Worm (Caenorhabditis elegans): Measurements from ENCODE around the gene nduf-2.2.

The nduf-2.2 gene

DNA sequence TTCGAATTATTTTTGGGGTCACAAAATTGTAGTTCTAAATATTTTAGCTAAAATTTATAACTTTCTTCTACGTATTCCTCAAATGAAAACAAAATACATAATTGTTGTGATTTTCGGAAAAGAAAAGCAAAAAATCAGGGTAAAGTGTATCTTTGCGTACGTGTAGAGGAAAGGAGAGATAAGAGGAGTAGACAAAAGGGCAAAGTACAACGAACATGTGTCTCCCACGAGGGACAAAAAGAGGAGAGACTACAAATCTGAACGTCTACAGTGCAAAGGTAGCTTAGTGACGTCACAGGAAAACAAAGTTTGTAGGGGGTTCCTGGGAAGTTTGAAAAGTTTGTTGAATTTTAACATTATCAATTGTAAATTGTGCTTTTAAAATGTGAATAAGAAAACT is 17.5 kb upstream of the nduf-2.2 start:
- TF ChIP-seq hlh-1 (tag; optimal IDR thresholded peaks at IDR 0.05) = peak; percentile 75
- no peak for TF ChIP-seq nhr-76 (tag; optimal IDR thresholded peaks at IDR 0.05)
- TF ChIP-seq nhr-237 (tag; optimal IDR thresholded peaks at IDR 0.05) = peak; percentile 10
- no peak for TF ChIP-seq tbx-8 (GFP tag; optimal IDR thresholded peaks at IDR 0.05)
- no peak for TF ChIP-seq snpc-4 (tag; optimal IDR thresholded peaks at IDR 0.05)
- peak; percentile 27 for TF ChIP-seq zip-8 (tag; optimal IDR thresholded peaks at IDR 0.05)

DNA sequence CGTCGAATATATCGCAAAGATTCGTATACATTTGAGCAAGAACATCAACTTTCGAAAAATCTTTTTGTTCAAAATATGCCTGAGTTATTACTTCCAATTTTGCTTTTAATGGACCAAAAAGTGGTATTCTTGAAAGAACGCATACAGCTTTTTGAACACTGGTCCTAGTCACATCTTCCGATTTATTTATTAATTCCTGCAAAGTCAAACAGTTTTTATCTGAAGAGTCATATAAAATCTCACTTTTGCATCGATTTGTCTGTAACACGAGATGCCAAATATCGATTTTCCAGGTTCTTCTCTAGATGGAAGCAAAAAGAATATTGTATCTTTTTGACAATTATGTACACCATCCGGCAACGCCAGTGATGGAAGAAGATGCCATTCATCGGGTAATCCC is 15.2 kb upstream of the nduf-2.2 start:
- TF ChIP-seq sptf-1 (tag; optimal IDR thresholded peaks at IDR 0.05) (no peak), lin-32 (GFP tag; optimal IDR thresholded peaks at IDR 0.05) (no peak), lin-13 (tag; optimal IDR thresholded peaks at IDR 0.05) (no peak), ces-1 (GFP tag; optimal IDR thresholded peaks at IDR 0.05) (no peak), M03D4.4 (tag; optimal IDR thresholded peaks at IDR 0.05) (no peak), mls-2 (tag; optimal IDR thresholded peaks at IDR 0.05) (no peak), bed-3 (GFP tag; optimal IDR thresholded peaks at IDR 0.05) (no peak)

DNA sequence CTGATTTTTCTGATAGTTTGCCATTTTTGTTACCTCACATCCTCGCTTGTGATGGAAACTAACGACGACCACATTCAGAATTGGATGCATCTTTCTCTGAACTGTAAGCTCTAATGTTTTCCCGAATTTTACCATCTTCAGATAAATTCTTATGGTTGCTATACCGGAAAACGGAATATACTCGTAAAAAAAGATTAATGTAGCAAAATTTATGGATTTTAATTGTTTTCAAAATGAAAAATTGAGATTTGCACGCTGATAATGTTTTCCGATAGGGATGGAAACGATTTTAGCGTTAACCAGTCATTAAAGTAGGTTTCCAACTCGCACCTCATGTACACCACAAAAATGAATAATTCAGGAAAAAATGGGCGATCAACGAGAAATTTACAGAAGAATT is 14.4 kb upstream of the nduf-2.2 start, which contains the start of gene T26A5.6:
TSS of gene T26A5.6 (minus strand) at position 101 of the 400 bp plus-strand sequence.
- no peak for TF ChIP-seq ztf-11 (tag; optimal IDR thresholded peaks at IDR 0.05)
- no peak for TF ChIP-seq hlh-1 (tag; optimal IDR thresholded peaks at IDR 0.05)
- no peak for TF ChIP-seq lin-32 (GFP tag; optimal IDR thresholded peaks at IDR 0.05)

DNA sequence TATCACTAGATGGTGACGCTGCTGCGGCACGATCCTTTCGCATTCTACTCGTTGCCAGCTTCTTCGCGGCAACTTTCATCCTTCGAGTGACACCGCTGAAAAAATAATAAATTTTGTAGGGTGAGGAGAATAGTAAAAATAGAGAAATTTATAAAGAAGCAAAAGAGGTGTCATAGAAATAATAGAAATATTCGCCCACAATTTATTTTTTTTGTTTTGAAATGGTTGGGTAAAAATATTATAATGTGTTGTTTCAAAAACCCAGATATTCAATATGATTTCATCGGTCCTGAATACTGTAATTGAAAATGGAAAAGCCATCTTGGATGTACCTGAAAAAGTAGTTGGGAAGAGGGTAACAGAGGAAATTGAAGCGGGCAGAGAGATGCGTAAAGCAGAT is 12.7 kb upstream of the nduf-2.2 start, which contains the start of gene set-1:
TSS of gene set-1 (minus strand) at position 101 of the 400 bp plus-strand sequence.
- TF ChIP-seq mep-1 (tag; optimal IDR thresholded peaks at IDR 0.05) = no peak
- no peak for TF ChIP-seq lsy-2 (tag; optimal IDR thresholded peaks at IDR 0.05)
- no peak for TF ChIP-seq elt-1 (tag; optimal IDR thresholded peaks at IDR 0.05; ENCODE audit: borderline replicate concordance, insufficient read depth)
- TF ChIP-seq nhr-76 (tag; optimal IDR thresholded peaks at IDR 0.05) = no peak

DNA sequence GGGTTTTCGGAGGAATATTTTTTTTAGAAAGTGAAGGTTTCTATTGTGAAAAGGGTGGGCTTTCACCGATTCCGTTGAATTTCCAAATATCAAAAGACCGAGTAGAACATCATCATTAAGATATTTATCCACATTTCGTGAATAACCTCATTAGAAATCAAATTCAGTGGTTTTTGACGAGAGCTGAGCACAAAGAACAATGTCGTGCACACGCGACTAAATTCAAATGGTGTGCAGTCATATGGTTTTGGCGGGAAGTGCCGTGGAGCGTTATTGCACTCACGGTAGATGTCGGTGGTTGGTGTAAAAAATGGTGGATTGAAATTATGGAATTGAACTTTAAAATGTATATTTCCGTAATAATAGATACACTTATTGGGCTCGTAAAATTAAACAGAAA is 12.3 kb upstream of the nduf-2.2 start:
- TF ChIP-seq mep-1 (tag; optimal IDR thresholded peaks at IDR 0.05) (peak; percentile 65), nhr-2 (tag; optimal IDR thresholded peaks at IDR 0.05) (no peak), lin-13 (tag; optimal IDR thresholded peaks at IDR 0.05) (peak; percentile 17), flh-1 (GFP tag; optimal IDR thresholded peaks at IDR 0.05) (no peak), hlh-1 (tag; optimal IDR thresholded peaks at IDR 0.05) (peak; percentile 63), nhr-12 (tag; optimal IDR thresholded peaks at IDR 0.05) (no peak), snpc-4 (tag; optimal IDR thresholded peaks at IDR 0.05) (no peak), drap-1 (GFP tag; optimal IDR thresholded peaks at IDR 0.05) (no peak), lsy-2 (tag; optimal IDR thresholded peaks at IDR 0.05) (peak; percentile 24), ceh-39 (tag; optimal IDR thresholded peaks at IDR 0.05) (peak; percentile 47), nhr-76 (tag; optimal IDR thresholded peaks at IDR 0.05) (no peak)

DNA sequence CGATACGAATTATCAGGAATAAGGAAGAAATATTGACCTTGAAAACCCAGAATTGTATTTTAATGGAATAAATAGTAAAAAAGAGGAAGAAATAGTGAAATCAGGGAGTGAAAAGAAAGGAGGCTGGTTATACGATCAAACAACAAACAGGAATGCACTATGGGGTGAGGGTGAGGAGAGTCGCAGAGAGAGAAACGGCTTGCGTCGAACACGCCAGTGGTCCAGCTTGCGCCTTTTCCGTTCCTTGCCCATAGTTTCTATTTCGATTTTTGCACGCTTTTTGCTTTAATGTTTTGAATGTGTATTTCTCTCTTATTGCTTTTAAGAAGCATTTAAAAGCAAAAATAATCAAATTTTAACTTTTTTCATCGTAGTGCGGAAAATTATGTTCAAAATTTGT is 11.4 kb upstream of the nduf-2.2 start:
- TF ChIP-seq cnd-1 (tag; optimal IDR thresholded peaks at IDR 0.05) (peak; percentile 72), elt-3 (tag; optimal IDR thresholded peaks at IDR 0.05) (no peak), lsy-2 (tag; optimal IDR thresholded peaks at IDR 0.05) (peak; percentile 82), mep-1 (tag; optimal IDR thresholded peaks at IDR 0.05) (peak; percentile 89), nhr-76 (tag; optimal IDR thresholded peaks at IDR 0.05) (no peak), hlh-1 (tag; optimal IDR thresholded peaks at IDR 0.05) (peak; percentile 37), lin-32 (GFP tag; optimal IDR thresholded peaks at IDR 0.05) (no peak), nhr-237 (tag; optimal IDR thresholded peaks at IDR 0.05) (peak; percentile 85), ces-1 (GFP tag; optimal IDR thresholded peaks at IDR 0.05) (peak; percentile 25), mls-2 (tag; optimal IDR thresholded peaks at IDR 0.05) (peak; percentile 81), snpc-4 (tag; optimal IDR thresholded peaks at IDR 0.05) (no peak), ham-2 (GFP tag; optimal IDR thresholded peaks at IDR 0.05) (peak; percentile 75), tbx-8 (GFP tag; optimal IDR thresholded peaks at IDR 0.05) (no peak), elt-1 (tag; optimal IDR thresholded peaks at IDR 0.05; ENCODE audit: borderline replicate concordance, insufficient read depth) (peak; percentile 35), bed-3 (GFP tag; optimal IDR thresholded peaks at IDR 0.05) (peak; percentile 5), pha-4 (tag; optimal IDR thresholded peaks at IDR 0.05) (peak; percentile 75), sem-2 (GFP tag; optimal IDR thresholded peaks at IDR 0.05) (peak; percentile 11), drap-1 (GFP tag; optimal IDR thresholded peaks at IDR 0.05) (peak; percentile 63), nhr-28 (tag; optimal IDR thresholded peaks at IDR 0.05) (no peak), ceh-43 (GFP tag; optimal IDR thresholded peaks at IDR 0.05) (peak; percentile 7), M03D4.4 (tag; optimal IDR thresholded peaks at IDR 0.05) (peak; percentile 78), unc-120 (tag; optimal IDR thresholded peaks at IDR 0.05; ENCODE audit: poor library complexity, severe bottlenecking) (peak; percentile 67), zip-8 (tag; optimal IDR thresholded peaks at IDR 0.05) (no peak), unc-62 (GFP tag; optimal IDR thresholded peaks at IDR 0.05) (no peak), ztf-11 (tag; optimal IDR thresholded peaks at IDR 0.05) (peak; percentile 41), nhr-2 (tag; optimal IDR thresholded peaks at IDR 0.05) (no peak), ceh-83 (GFP tag; optimal IDR thresholded peaks at IDR 0.05) (peak; percentile 51), flh-1 (GFP tag; optimal IDR thresholded peaks at IDR 0.05) (peak; percentile 6), unc-39 (tag; optimal IDR thresholded peaks at IDR 0.05) (no peak), ceh-39 (tag; optimal IDR thresholded peaks at IDR 0.05) (no peak), lin-13 (tag; optimal IDR thresholded peaks at IDR 0.05) (peak; percentile 83), nhr-12 (tag; optimal IDR thresholded peaks at IDR 0.05) (no peak), sptf-1 (tag; optimal IDR thresholded peaks at IDR 0.05) (peak; percentile 86), mab-5 (tag; optimal IDR thresholded peaks at IDR 0.05) (no peak), blmp-1 (tag; optimal IDR thresholded peaks at IDR 0.05) (peak; percentile 51)

All from whole organism, mixed stage, embryonic.